Worm (Caenorhabditis elegans) whole organism, L3 larva: ENCODE data around the gene ttr-18.

Source experiments
- R02D3.7 ChIP-seq: fragments of 150-350 bp; optimal IDR thresholded peaks from 2 replicates; lab custom pipeline; 2014; ENCODE audit warnings: missing biosample characterization, missing genetic modification characterization
- ZK546.5 ChIP-seq: sonication (generic microtip); optimal IDR thresholded peaks from 2 replicates; lab custom pipeline; 2017; ENCODE audit warnings: missing biosample characterization, missing genetic modification characterization
- aly-2 ChIP-seq: fragments of 150-350 bp; optimal IDR thresholded peaks from 2 replicates; lab custom pipeline; 2014; ENCODE audit warnings: missing biosample characterization, missing genetic modification characterization
- ama-1 ChIP-seq: fragments of 150-350 bp; optimal IDR thresholded peaks from 2 replicates; lab custom pipeline; 2018
- ceh-16 ChIP-seq: sonication (generic microtip); optimal IDR thresholded peaks from 2 replicates; lab custom pipeline; 2017; ENCODE audit warnings: missing biosample characterization, missing genetic modification characterization
- ceh-28 ChIP-seq: fragments of 150-350 bp; optimal IDR thresholded peaks from 2 replicates; lab custom pipeline; 2014; ENCODE audit warnings: missing biosample characterization, missing genetic modification reagents, missing genetic modification characterization
- ceh-82 ChIP-seq: fragments of 150-350 bp; optimal IDR thresholded peaks from 2 replicates; lab custom pipeline; 2014; ENCODE audit warnings: missing biosample characterization, missing genetic modification characterization
- ceh-9 ChIP-seq: sonication (generic microtip); optimal IDR thresholded peaks from 2 replicates; lab custom pipeline; 2018; ENCODE audit warnings: missing biosample characterization, missing genetic modification characterization
- daf-12 ChIP-seq: fragments of 150-350 bp; optimal IDR thresholded peaks from 2 replicates; lab custom pipeline; 2014; ENCODE audit warnings: missing biosample characterization, missing genetic modification reagents, missing genetic modification characterization
- egl-27 ChIP-seq: sonication (generic microtip); optimal IDR thresholded peaks from 4 replicates; lab custom pipeline; 2017; ENCODE audit warnings: missing biosample characterization, missing genetic modification reagents, missing genetic modification characterization
- egl-5 ChIP-seq: fragments of 150-350 bp; optimal IDR thresholded peaks from 2 replicates; lab custom pipeline; 2017; ENCODE audit warnings: missing biosample characterization, missing genetic modification reagents, missing genetic modification characterization, inconsistent platforms
- elt-1 ChIP-seq: fragments of 150-350 bp; optimal IDR thresholded peaks from 2 replicates; lab custom pipeline; 2014; ENCODE audit warnings: missing biosample characterization, missing genetic modification characterization
- elt-2 ChIP-seq: sonication (generic microtip); optimal IDR thresholded peaks from 2 replicates; lab custom pipeline; 2016; ENCODE audit warnings: missing genetic modification reagents, mild to moderate bottlenecking, missing genetic modification characterization, missing compliant biosample characterization
- elt-3 ChIP-seq, 3 experiments: fragments of 150-350 bp in 1 of 3; sonication (generic microtip) in 2 of 3; optimal IDR thresholded peaks; 2 replicates in 2 of 3; 4 replicates in 1 of 3; lab custom pipeline; 2014 to 2017; ENCODE audit warnings: missing biosample characterization in 3 of 3, missing genetic modification characterization in 3 of 3
- eor-1 ChIP-seq, 2 experiments: fragments of 150-350 bp; optimal IDR thresholded peaks; 2 replicates each; lab custom pipeline; 2014 to 2018; ENCODE audit warnings: missing biosample characterization in 2 of 2, missing genetic modification characterization in 2 of 2
- fkh-10 ChIP-seq: sonication (generic microtip); optimal IDR thresholded peaks from 2 replicates; lab custom pipeline; 2017; ENCODE audit warnings: missing biosample characterization, missing genetic modification reagents, missing genetic modification characterization
- fkh-2 ChIP-seq: fragments of 150-350 bp; optimal IDR thresholded peaks from 2 replicates; lab custom pipeline; 2014; ENCODE audit warnings: missing biosample characterization, missing genetic modification reagents, missing genetic modification characterization
- fos-1 ChIP-seq: fragments of 150-350 bp; optimal IDR thresholded peaks from 2 replicates; lab custom pipeline; 2014; ENCODE audit warnings: missing biosample characterization, missing genetic modification characterization
- hmg-11 ChIP-seq: sonication (generic microtip); optimal IDR thresholded peaks from 2 replicates; lab custom pipeline; 2016; ENCODE audit warnings: missing genetic modification characterization, missing compliant biosample characterization
- jun-1 ChIP-seq: fragments of 150-350 bp; optimal IDR thresholded peaks from 2 replicates; lab custom pipeline; 2014; ENCODE audit warnings: missing biosample characterization, missing genetic modification reagents, missing genetic modification characterization
- lin-15B ChIP-seq: fragments of 150-350 bp; optimal IDR thresholded peaks from 2 replicates; lab custom pipeline; 2014; ENCODE audit warnings: missing biosample characterization, missing genetic modification characterization
- lin-39 ChIP-seq: fragments of 150-350 bp; optimal IDR thresholded peaks from 2 replicates; lab custom pipeline; 2018; ENCODE audit warnings: missing biosample characterization, missing genetic modification reagents, missing genetic modification characterization
- lsy-12 ChIP-seq: sonication (generic microtip); optimal IDR thresholded peaks from 2 replicates; lab custom pipeline; 2016; ENCODE audit warnings: mild to moderate bottlenecking, missing genetic modification characterization, missing compliant biosample characterization
- mdl-1 ChIP-seq: fragments of 150-350 bp; optimal IDR thresholded peaks from 2 replicates; lab custom pipeline; 2014; ENCODE audit warnings: missing biosample characterization, missing genetic modification characterization
- mml-1 ChIP-seq: fragments of 150-350 bp; sonication (generic microtip); optimal IDR thresholded peaks from 3 replicates; lab custom pipeline; 2014; ENCODE audit warnings: missing biosample characterization, missing genetic modification characterization
- nfya-1 ChIP-seq: sonication (generic microtip); optimal IDR thresholded peaks from 2 replicates; lab custom pipeline; 2017; ENCODE audit warnings: missing genetic modification characterization, mild to moderate bottlenecking, missing compliant biosample characterization, antibody characterized with exemption, moderate library complexity; ENCODE audit not compliant: insufficient read depth
- nhr-11 ChIP-seq: fragments of 150-350 bp; optimal IDR thresholded peaks from 2 replicates; lab custom pipeline; 2014; ENCODE audit warnings: missing biosample characterization, missing genetic modification characterization
- nhr-12 ChIP-seq: fragments of 150-350 bp; optimal IDR thresholded peaks from 2 replicates; lab custom pipeline; 2014; ENCODE audit warnings: missing biosample characterization, missing genetic modification characterization
- nhr-23 ChIP-seq: fragments of 150-350 bp; optimal IDR thresholded peaks from 2 replicates; lab custom pipeline; 2014; ENCODE audit warnings: missing biosample characterization, missing genetic modification reagents, missing genetic modification characterization
- nhr-237 ChIP-seq: fragments of 150-350 bp; optimal IDR thresholded peaks from 2 replicates; lab custom pipeline; 2014; ENCODE audit warnings: missing biosample characterization, missing genetic modification characterization
- nhr-25 ChIP-seq: sonication (generic microtip); optimal IDR thresholded peaks from 2 replicates; lab custom pipeline; 2017; ENCODE audit warnings: missing biosample characterization, missing genetic modification characterization
- nhr-28 ChIP-seq: fragments of 150-350 bp; optimal IDR thresholded peaks from 2 replicates; lab custom pipeline; 2014; ENCODE audit warnings: missing biosample characterization, missing genetic modification characterization
- nhr-43 ChIP-seq: sonication (generic microtip); optimal IDR thresholded peaks from 2 replicates; lab custom pipeline; 2016; ENCODE audit warnings: mild to moderate bottlenecking, missing genetic modification characterization, missing compliant biosample characterization; ENCODE audit not compliant: poor library complexity, severe bottlenecking
- nhr-67 ChIP-seq: fragments of 150-350 bp; optimal IDR thresholded peaks from 2 replicates; lab custom pipeline; 2014; ENCODE audit warnings: missing biosample characterization, missing genetic modification characterization
- nhr-76 ChIP-seq: fragments of 150-350 bp; sonication (generic microtip); optimal IDR thresholded peaks from 5 replicates; lab custom pipeline; 2014; ENCODE audit warnings: missing biosample characterization, missing genetic modification characterization
- nhr-77 ChIP-seq: fragments of 150-350 bp; optimal IDR thresholded peaks from 2 replicates; lab custom pipeline; 2014; ENCODE audit warnings: missing biosample characterization, missing genetic modification characterization
- pha-4 ChIP-seq: fragments of 150-350 bp; optimal IDR thresholded peaks from 2 replicates; lab custom pipeline; 2014; ENCODE audit warnings: missing biosample characterization, missing genetic modification reagents, missing genetic modification characterization
- pqm-1 ChIP-seq: fragments of 150-350 bp; optimal IDR thresholded peaks from 2 replicates; lab custom pipeline; 2017; ENCODE audit warnings: missing biosample characterization, missing genetic modification characterization, inconsistent platforms
- sea-2 ChIP-seq: fragments of 150-350 bp; sonication (generic microtip); optimal IDR thresholded peaks from 4 replicates; lab custom pipeline; 2014; ENCODE audit warnings: missing biosample characterization, missing genetic modification reagents, missing genetic modification characterization
- skn-1 ChIP-seq: fragments of 150-350 bp; optimal IDR thresholded peaks from 2 replicates; lab custom pipeline; 2014; ENCODE audit warnings: missing biosample characterization, missing genetic modification characterization
- tbx-2 ChIP-seq: sonication (generic microtip); optimal IDR thresholded peaks from 2 replicates; lab custom pipeline; 2016; ENCODE audit warnings: mild to moderate bottlenecking, missing genetic modification characterization, missing compliant biosample characterization
- unc-39 ChIP-seq: sonication (generic microtip); optimal IDR thresholded peaks from 4 replicates; lab custom pipeline; 2017; ENCODE audit warnings: missing biosample characterization, missing genetic modification characterization
- unc-62 ChIP-seq: fragments of 150-350 bp; sonication (generic microtip); optimal IDR thresholded peaks from 4 replicates; lab custom pipeline; 2014; ENCODE audit warnings: missing biosample characterization, missing genetic modification reagents, missing genetic modification characterization
- zag-1 ChIP-seq: fragments of 150-350 bp; optimal IDR thresholded peaks from 2 replicates; lab custom pipeline; 2014; ENCODE audit warnings: missing biosample characterization, missing genetic modification characterization
- ztf-11 ChIP-seq: fragments of 150-350 bp; optimal IDR thresholded peaks from 2 replicates; lab custom pipeline; 2014; ENCODE audit warnings: missing biosample characterization, missing genetic modification characterization
- ztf-4 ChIP-seq: fragments of 150-350 bp; optimal IDR thresholded peaks from 2 replicates; lab custom pipeline; 2014; ENCODE audit warnings: missing biosample characterization, missing genetic modification characterization

The ttr-18 gene

DNA sequence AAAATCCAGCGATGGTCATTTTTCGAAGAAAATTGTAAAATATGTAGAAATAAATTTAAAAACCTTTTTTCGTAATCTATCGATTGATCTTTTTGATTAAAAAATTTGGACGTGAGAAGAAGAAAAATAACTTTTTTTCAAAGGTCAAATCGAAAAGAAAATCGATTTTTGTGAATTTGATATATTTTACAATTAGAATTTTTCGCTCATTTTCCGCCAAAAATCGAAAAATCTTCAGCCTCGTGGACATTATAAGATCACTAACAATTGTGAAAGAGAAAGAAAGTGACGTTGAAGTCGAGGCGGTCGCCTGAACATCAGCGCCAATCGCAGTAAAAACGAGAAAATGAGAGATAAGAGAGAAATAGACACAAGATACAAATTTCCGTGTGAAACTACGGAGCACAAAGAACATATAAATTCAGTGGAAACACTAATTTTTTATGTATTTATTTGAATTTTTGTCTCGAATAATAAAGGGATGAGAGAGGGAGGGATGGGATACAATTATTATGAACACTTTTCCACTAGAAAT lies 16.9 kb downstream of the ttr-18 start, which contains the start of gene cisd-1:
cisd-1 (minus strand) TSS at position 51 of the 535 bp plus-strand sequence.
- TF ChIP-seq elt-2 (tag; lab: Kevin White, UChicago) (peak; percentile 65), ceh-9 (no peak), ztf-11 (tag; lab: Kevin White, UChicago) (no peak), pqm-1 (tag; lab: Kevin White, UChicago) (peak; percentile 52), skn-1 (tag; lab: Kevin White, UChicago) (no peak), nhr-11 (tag; lab: Kevin White, UChicago) (no peak), nfya-1 (tag; lab: Kevin White, UChicago) (peak; percentile 21), hmg-11 (tag; lab: Kevin White, UChicago) (no peak), fkh-2 (tag; lab: Kevin White, UChicago) (no peak), ztf-4 (no peak), nhr-67 (tag; lab: Kevin White, UChicago) (no peak), nhr-237 (tag; lab: Kevin White, UChicago) (no peak), ama-1 (lab: Kevin White, UChicago) (no peak), elt-3 (tag; optimal IDR thresholded peaks at IDR 0.05; lab: Kevin White, UChicago) (no peak), daf-12 (tag; lab: Kevin White, UChicago) (no peak), pha-4 (tag; lab: Kevin White, UChicago) (peak; percentile 27), fkh-10 (no peak)
- TF ChIP-seq, all 47 proteins: peak for 4

DNA sequence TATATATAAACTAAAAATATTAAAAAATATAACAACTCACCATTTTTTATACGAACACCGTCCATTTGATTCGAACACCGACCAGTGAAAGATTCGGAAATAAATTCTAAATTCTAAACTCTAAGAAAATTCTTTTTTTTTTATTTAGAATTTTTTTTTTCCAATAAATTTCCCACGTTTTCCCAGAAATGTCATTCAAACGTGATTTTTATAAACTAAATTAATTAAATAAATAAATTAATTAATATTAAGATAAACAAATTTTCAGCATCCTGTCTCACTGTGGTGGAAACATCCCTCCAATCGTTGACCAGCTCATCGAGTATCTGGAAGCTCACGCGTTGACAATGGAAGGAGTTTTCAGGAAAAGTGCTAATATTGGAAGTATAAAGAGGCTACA lies 19.0 kb downstream of the ttr-18 start, which contains the start of gene klp-17:
klp-17 (minus strand) TSS at position 101 of the 400 bp plus-strand sequence.
- no peak for TF ChIP-seq elt-2 (tag; lab: Kevin White, UChicago)
- no peak for TF ChIP-seq nhr-23 (tag; lab: Kevin White, UChicago)

- peak; percentile 60 for TF ChIP-seq hmg-11 (tag; lab: Kevin White, UChicago)
- TF ChIP-seq ZK546.5: no peak
- TF ChIP-seq zag-1 (tag; lab: Kevin White, UChicago): no peak
- peak; percentile 70 for TF ChIP-seq pha-4 (tag; lab: Kevin White, UChicago)
- TF ChIP-seq fkh-2 (tag; lab: Kevin White, UChicago): peak; percentile 53
- no peak for TF ChIP-seq nhr-28
- TF ChIP-seq lin-15B: peak; percentile 28
- no peak for TF ChIP-seq sea-2 (GFP tag; lab: Kevin White, UChicago)
- TF ChIP-seq ama-1 (lab: Kevin White, UChicago): no peak
- TF ChIP-seq ztf-11 (tag; lab: Kevin White, UChicago): no peak
- TF ChIP-seq nfya-1 (tag; lab: Kevin White, UChicago): peak; percentile 61
- peak; percentile 76 for TF ChIP-seq elt-2 (tag; lab: Kevin White, UChicago)
- no peak for TF ChIP-seq daf-12 (tag; lab: Kevin White, UChicago)
- no peak for TF ChIP-seq mdl-1 (tag; lab: Kevin White, UChicago)
- TF ChIP-seq nhr-43 (tag; lab: Kevin White, UChicago): peak; percentile 73
- no peak for TF ChIP-seq ceh-16 (tag; lab: Kevin White, UChicago)
- TF ChIP-seq nhr-76 (tag; lab: Kevin White, UChicago): no peak
- no peak for TF ChIP-seq unc-39
- TF ChIP-seq nhr-237 (tag; lab: Kevin White, UChicago): no peak
- no peak for TF ChIP-seq mml-1 (tag; lab: Kevin White, UChicago)
- no peak for TF ChIP-seq lsy-12 (tag; lab: Kevin White, UChicago)
- TF ChIP-seq ztf-4: no peak
- TF ChIP-seq fos-1 (tag; lab: Kevin White, UChicago): no peak
- TF ChIP-seq ceh-28 (tag; lab: Kevin White, UChicago): peak; percentile 70
- no peak for TF ChIP-seq ceh-82
- TF ChIP-seq jun-1 (tag; lab: Kevin White, UChicago): peak; percentile 47
- TF ChIP-seq elt-1 (tag; lab: Kevin White, UChicago): peak; percentile 34
- TF ChIP-seq R02D3.7 (tag; lab: Kevin White, UChicago): peak; percentile 35
- peak; percentile 83 for TF ChIP-seq nhr-25
- peak; percentile 82 for TF ChIP-seq pqm-1 (tag; lab: Kevin White, UChicago)
- no peak for TF ChIP-seq nhr-11 (tag; lab: Kevin White, UChicago)
- TF ChIP-seq nhr-12 (tag; lab: Kevin White, UChicago): no peak
- no peak for TF ChIP-seq nhr-67 (tag; lab: Kevin White, UChicago)
- no peak for TF ChIP-seq aly-2 (tag; lab: Kevin White, UChicago)
- no peak for TF ChIP-seq unc-62 (GFP tag; lab: Kevin White, UChicago)
- TF ChIP-seq fkh-10: no peak
- no peak for TF ChIP-seq eor-1 (tag; optimal IDR thresholded peaks at IDR 0.05; lab: Kevin White, UChicago)
- TF ChIP-seq egl-5 (tag; lab: Kevin White, UChicago): peak; percentile 55
- no peak for TF ChIP-seq lin-39 (tag; lab: Kevin White, UChicago)
- TF ChIP-seq egl-27 (tag; lab: Kevin White, UChicago): no peak
- TF ChIP-seq nhr-77 (tag; lab: Kevin White, UChicago): no peak
- TF ChIP-seq tbx-2: no peak
- TF ChIP-seq skn-1 (tag; lab: Kevin White, UChicago): no peak
- TF ChIP-seq nhr-23 (tag; lab: Kevin White, UChicago): peak; percentile 71
- TF ChIP-seq ceh-9: no peak
These were observed 22.1 kb downstream of the ttr-18 start, which contains the start of the genes aars-1 and rga-1 for ce11 chrII:11464427-11464944. Gene aars-1, minus strand, starts transcription at chrII:11464497. Gene rga-1, plus strand, starts transcription at chrII:11464894.
